Fruit fly (Drosophila melanogaster) whole organism, embryonic: ENCODE measurements around the gene Gr5a.

Source experiments
- CG10543 ChIP-seq: fragments of 200-800 bp; sonication (Bioruptor generic); optimal IDR thresholded peaks from 3 replicates; lab custom pipeline; 2017; ENCODE audit warnings: missing biosample characterization, mild to moderate bottlenecking, missing genetic modification characterization, moderate library complexity
- CG11695 ChIP-seq: fragments of 200-800 bp; sonication (Bioruptor generic); IDR thresholded peaks from 3 replicates; pipeline ENCODE4 v1.3.6; 2022; ENCODE audit warnings: missing biosample characterization, missing genetic modification characterization
- CG12391 ChIP-seq: fragments of 200-800 bp; sonication (Bioruptor generic); optimal IDR thresholded peaks from 3 replicates; lab custom pipeline; 2018; ENCODE audit warnings: missing biosample characterization, mild to moderate bottlenecking, missing genetic modification characterization, moderate library complexity
- CG14860 ChIP-seq: fragments of 200-800 bp; sonication (Bioruptor generic); IDR thresholded peaks from 3 replicates; pipeline ENCODE4 v1.3.6; 2022; ENCODE audit warnings: missing biosample characterization, missing genetic modification characterization; ENCODE audit not compliant: partially characterized antibody
- CG16779 ChIP-seq: fragments of 200-800 bp; sonication (Bioruptor generic); IDR thresholded peaks from 2 replicates; pipeline ENCODE4 v1.3.6; 2022; ENCODE audit warnings: missing biosample characterization, missing genetic modification characterization
- CG16813 ChIP-seq: fragments of 200-800 bp; sonication (Bioruptor generic); IDR thresholded peaks from 3 replicates; pipeline ENCODE4 v1.3.6; 2022; ENCODE audit warnings: missing biosample characterization, missing genetic modification characterization; ENCODE audit not compliant: partially characterized antibody
- CG17385 ChIP-seq: fragments of 200-800 bp; sonication (Bioruptor generic); optimal IDR thresholded peaks from 3 replicates; lab custom pipeline; 2018; ENCODE audit warnings: missing biosample characterization, mild to moderate bottlenecking, missing genetic modification characterization
- CG2129 ChIP-seq: fragments of 200-800 bp; sonication (Bioruptor generic); IDR thresholded peaks from 2 replicates; pipeline ENCODE4 v1.3.6; 2022; ENCODE audit warnings: missing biosample characterization, missing genetic modification characterization; ENCODE audit not compliant: partially characterized antibody
- CG2712 ChIP-seq: fragments of 200-800 bp; optimal IDR thresholded peaks from 3 replicates; lab custom pipeline; 2019; ENCODE audit warnings: missing biosample characterization, mild to moderate bottlenecking, missing genetic modification characterization, moderate library complexity
- CG31365 ChIP-seq: fragments of 200-800 bp; sonication (Bioruptor generic); optimal IDR thresholded peaks from 2 replicates; lab custom pipeline; 2018; ENCODE audit warnings: missing biosample characterization, mild to moderate bottlenecking, missing genetic modification characterization
- CG32532 ChIP-seq: fragments of 200-800 bp; sonication (Bioruptor generic); IDR thresholded peaks from 2 replicates; pipeline ENCODE4 v1.3.6; 2022; ENCODE audit warnings: missing biosample characterization, missing genetic modification characterization
- CG34376 ChIP-seq: fragments of 200-800 bp; sonication (Bioruptor generic); optimal IDR thresholded peaks from 2 replicates; lab custom pipeline; 2018; ENCODE audit warnings: missing biosample characterization, mild to moderate bottlenecking, missing genetic modification characterization
- CG4707 ChIP-seq: fragments of 200-800 bp; sonication (Bioruptor generic); optimal IDR thresholded peaks from 2 replicates; lab custom pipeline; 2018; ENCODE audit warnings: missing biosample characterization, mild to moderate bottlenecking, missing genetic modification characterization, moderate library complexity
- CG4730 ChIP-seq: fragments of 200-800 bp; sonication (Bioruptor generic); IDR thresholded peaks from 2 replicates; pipeline ENCODE4 v1.3.6; 2022; ENCODE audit warnings: missing biosample characterization, missing genetic modification characterization
- CG4820 ChIP-seq: fragments of 200-800 bp; sonication (Bioruptor generic); optimal IDR thresholded peaks from 3 replicates; lab custom pipeline; 2016; ENCODE audit warnings: missing biosample characterization, missing genetic modification characterization
- CG6272 ChIP-seq: fragments of 200-800 bp; sonication (Bioruptor generic); IDR thresholded peaks from 2 replicates; pipeline ENCODE4 v1.3.6; 2022; ENCODE audit warnings: missing biosample characterization, missing genetic modification characterization
- CG6813 ChIP-seq: fragments of 200-800 bp; sonication (Bioruptor generic); optimal IDR thresholded peaks from 2 replicates; lab custom pipeline; 2017; ENCODE audit warnings: missing biosample characterization, missing genetic modification characterization, mild to moderate bottlenecking, moderate library complexity, missing genetic modification reagents
- CG7271 ChIP-seq: fragments of 200-800 bp; sonication (Bioruptor generic); optimal IDR thresholded peaks from 2 replicates; lab custom pipeline; 2018; ENCODE audit warnings: missing biosample characterization, mild to moderate bottlenecking, missing genetic modification characterization, moderate library complexity
- CG7786 ChIP-seq: fragments of 200-800 bp; sonication (Bioruptor generic); optimal IDR thresholded peaks from 2 replicates; lab custom pipeline; 2016; ENCODE audit warnings: missing biosample characterization, missing genetic modification characterization
- CG8290 ChIP-seq, 3 experiments: fragments of 200-800 bp; sonication (Bioruptor generic); optimal IDR thresholded peaks; 2 replicates each; lab custom pipeline; 2016 to 2019; ENCODE audit warnings: missing biosample characterization in 3 of 3, missing genetic modification characterization in 3 of 3, mild to moderate bottlenecking in 2 of 3, moderate library complexity in 1 of 3
- CG8478 ChIP-seq: fragments of >200 bp; optimal IDR thresholded peaks from 2 replicates; lab custom pipeline; 2018
- CG9727 ChIP-seq: fragments of 200-800 bp; sonication (Bioruptor generic); optimal IDR thresholded peaks from 3 replicates; lab custom pipeline; 2017; ENCODE audit warnings: missing biosample characterization, mild to moderate bottlenecking, missing genetic modification characterization
- Fer3 ChIP-seq: fragments of 200-800 bp; sonication (Bioruptor generic); optimal IDR thresholded peaks from 2 replicates; lab custom pipeline; 2018; ENCODE audit warnings: missing biosample characterization, mild to moderate bottlenecking, missing genetic modification characterization, moderate library complexity
- H15 ChIP-seq: fragments of 200-800 bp; sonication (Bioruptor generic); IDR thresholded peaks from 3 replicates; pipeline ENCODE4 v1.3.6; 2022; ENCODE audit warnings: missing biosample characterization, missing genetic modification characterization
- Hmr ChIP-seq: fragments of 200-800 bp; sonication (Bioruptor generic); optimal IDR thresholded peaks from 3 replicates; lab custom pipeline; 2017; ENCODE audit warnings: mild to moderate bottlenecking, missing biosample characterization, missing genetic modification reagents, missing genetic modification characterization
- MESR4 ChIP-seq: fragments of 200-800 bp; sonication (Bioruptor generic); optimal IDR thresholded peaks from 2 replicates; lab custom pipeline; 2018; ENCODE audit warnings: missing biosample characterization, mild to moderate bottlenecking, missing genetic modification characterization, moderate library complexity
- MTF-1 ChIP-seq: fragments of 200-800 bp; sonication (Bioruptor generic); optimal IDR thresholded peaks from 2 replicates; lab custom pipeline; 2018; ENCODE audit warnings: missing biosample characterization, mild to moderate bottlenecking, missing genetic modification characterization, borderline replicate concordance
- Meics ChIP-seq: fragments of 200-800 bp; sonication (Bioruptor generic); optimal IDR thresholded peaks from 2 replicates; lab custom pipeline; 2017; ENCODE audit warnings: missing biosample characterization, mild to moderate bottlenecking, missing genetic modification characterization
- Trl ChIP-seq, 3 experiments: fragments of >200 bp in 2 of 3; fragments of 200-800 bp in 1 of 3; sonication (Bioruptor generic) in 1 of 3; optimal IDR thresholded peaks; 2 replicates in 1 of 3; 3 replicates in 2 of 3; lab custom pipeline; 2016 to 2017; ENCODE audit warnings: missing biosample characterization in 1 of 3, missing genetic modification characterization in 1 of 3
- Xrp1 ChIP-seq: fragments of 200-800 bp; sonication (Bioruptor generic); IDR thresholded peaks from 2 replicates; pipeline ENCODE4 v1.3.6; 2022; ENCODE audit warnings: missing biosample characterization, missing genetic modification characterization
- abd-A ChIP-seq: fragments of 200-800 bp; sonication (Bioruptor generic); optimal IDR thresholded peaks from 3 replicates; lab custom pipeline; 2019; ENCODE audit warnings: missing biosample characterization, mild to moderate bottlenecking, missing genetic modification characterization, moderate library complexity
- ac ChIP-seq: fragments of 200-800 bp; sonication (Bioruptor generic); optimal IDR thresholded peaks from 3 replicates; lab custom pipeline; 2017; ENCODE audit warnings: missing biosample characterization, mild to moderate bottlenecking, missing genetic modification characterization
- bbx ChIP-seq: fragments of 200-800 bp; sonication (Bioruptor generic); IDR thresholded peaks from 2 replicates; pipeline ENCODE4 v1.3.6; 2022; ENCODE audit warnings: missing biosample characterization, missing genetic modification characterization; ENCODE audit not compliant: partially characterized antibody
- cas ChIP-seq: fragments of 200-800 bp; sonication (Bioruptor generic); IDR thresholded peaks from 2 replicates; pipeline ENCODE4 v1.3.6; 2022; ENCODE audit warnings: missing biosample characterization, missing genetic modification characterization
- caup ChIP-seq: fragments of 200-800 bp; sonication (Bioruptor generic); optimal IDR thresholded peaks from 3 replicates; lab custom pipeline; 2017; ENCODE audit warnings: missing biosample characterization, mild to moderate bottlenecking, missing genetic modification characterization, moderate library complexity; ENCODE audit not compliant: severe bottlenecking
- dmrt11E ChIP-seq: fragments of 200-800 bp; sonication (Bioruptor generic); optimal IDR thresholded peaks from 3 replicates; lab custom pipeline; 2018; ENCODE audit warnings: missing biosample characterization, mild to moderate bottlenecking, missing genetic modification characterization, moderate library complexity
- fru ChIP-seq: fragments of >200 bp; optimal IDR thresholded peaks from 2 replicates; lab custom pipeline; 2017
- insv ChIP-seq, 2 experiments: fragments of 200-800 bp; sonication (Bioruptor generic); optimal IDR thresholded peaks; 3 replicates each; lab custom pipeline; 2016 to 2018; ENCODE audit warnings: missing biosample characterization in 2 of 2, missing genetic modification characterization in 2 of 2
- kni ChIP-seq: fragments of 200-800 bp; sonication (Bioruptor generic); optimal IDR thresholded peaks from 3 replicates; lab custom pipeline; 2017; ENCODE audit warnings: mild to moderate bottlenecking, missing biosample characterization, missing genetic modification reagents, missing genetic modification characterization
- nerfin-1 ChIP-seq: fragments of 200-800 bp; sonication (Bioruptor generic); optimal IDR thresholded peaks from 3 replicates; lab custom pipeline; 2019; ENCODE audit warnings: missing biosample characterization, mild to moderate bottlenecking, missing genetic modification characterization, moderate library complexity
- oc ChIP-seq: fragments of 200-800 bp; sonication (Bioruptor generic); optimal IDR thresholded peaks from 2 replicates; lab custom pipeline; 2018; ENCODE audit warnings: missing biosample characterization, mild to moderate bottlenecking, missing genetic modification characterization, moderate library complexity
- onecut ChIP-seq: fragments of 200-800 bp; sonication (Bioruptor generic); IDR thresholded peaks from 2 replicates; pipeline ENCODE4 v1.3.6; 2022; ENCODE audit warnings: missing biosample characterization, missing genetic modification characterization
- otp ChIP-seq: fragments of 200-800 bp; sonication (Bioruptor generic); IDR thresholded peaks from 3 replicates; pipeline ENCODE4, ENCODE4 v1.3.6; 2022; ENCODE audit warnings: missing biosample characterization, missing genetic modification characterization
- ranshi ChIP-seq: fragments of 200-800 bp; sonication (Bioruptor generic); IDR thresholded peaks from 2 replicates; pipeline ENCODE4 v1.3.6; 2022; ENCODE audit warnings: missing biosample characterization, missing genetic modification characterization
- sd ChIP-seq: fragments of 200-800 bp; sonication (Bioruptor generic); optimal IDR thresholded peaks from 3 replicates; lab custom pipeline; 2018; ENCODE audit warnings: missing biosample characterization, mild to moderate bottlenecking, missing genetic modification characterization, moderate library complexity
- shn ChIP-seq: fragments of 200-800 bp; sonication (Bioruptor generic); optimal IDR thresholded peaks from 3 replicates; lab custom pipeline; 2016; ENCODE audit warnings: missing biosample characterization, missing genetic modification characterization
- vvl ChIP-seq: fragments of 200-800 bp; sonication (Bioruptor generic); IDR thresholded peaks from 2 replicates; pipeline ENCODE4 v1.3.6; 2022; ENCODE audit warnings: missing biosample characterization, missing genetic modification characterization
- wek ChIP-seq: fragments of 200-800 bp; sonication (Bioruptor generic); optimal IDR thresholded peaks from 3 replicates; lab custom pipeline; 2018; ENCODE audit warnings: missing biosample characterization, mild to moderate bottlenecking, missing genetic modification characterization, moderate library complexity
- z ChIP-seq: fragments of 200-800 bp; sonication (Bioruptor generic); IDR thresholded peaks from 3 replicates; pipeline ENCODE4 v1.3.6; 2022; ENCODE audit warnings: missing biosample characterization, missing genetic modification characterization

Gene Gr5a

dm6 chrX:5662761-5663160 lies 17.7 kb upstream of the Gr5a start, which contains the start of gene OtopLc:
Gene OtopLc (minus strand): TSS chrX:5662861.
- TF ChIP-seq CG6813 (GFP tag; lab: Kevin White, UChicago) (no peak), MESR4 (GFP tag; lab: Kevin White, UChicago) (no peak), CG6272 (GFP tag; lab: Robert Waterston, UW) (no peak), sd (tag; lab: Kevin White, UChicago) (peak; percentile 6), bbx (0 out of 2 replicates have a peak, but pooled peaks have one; percentile 32), nerfin-1 (peak; percentile 75), fru (lab: Kevin White, UChicago) (no peak), CG14860 (no peak), CG2712 (no peak), CG2129 (GFP tag; lab: Robert Waterston, UW) (no peak), CG4820 (GFP tag; lab: Kevin White, UChicago) (no peak), CG7271 (no peak), Xrp1 (no peak), otp (GFP tag; lab: Robert Waterston, UW) (no peak), CG17385 (peak; percentile 43), Trl (optimal IDR thresholded peaks at IDR 0.05; lab: Kevin White, UChicago) (peak; percentile 48 to 72), Trl (GFP tag; optimal IDR thresholded peaks at IDR 0.05; lab: Kevin White, UChicago) (no peak), ac (GFP tag; lab: Kevin White, UChicago) (no peak), CG7786 (GFP tag; lab: Kevin White, UChicago) (no peak), shn (GFP tag; lab: Kevin White, UChicago) (no peak)

- TF ChIP-seq CG11695 (GFP tag; lab: Robert Waterston, UW) (no peak), CG9727 (GFP tag; lab: Kevin White, UChicago) (peak; percentile 21), sd (tag; lab: Kevin White, UChicago) (peak; percentile 56), MTF-1 (GFP tag; lab: Kevin White, UChicago) (peak; percentile 46), wek (GFP tag; lab: Kevin White, UChicago) (peak; percentile 39), caup (GFP tag; lab: Kevin White, UChicago) (peak; percentile 68), kni (GFP tag; lab: Kevin White, UChicago) (peak; percentile 13), z (no peak), insv (GFP tag; optimal IDR thresholded peaks at IDR 0.05; lab: Kevin White, UChicago) (peak in 1 of 2 experiments; percentile 15), vvl (GFP tag; lab: Robert Waterston, UW) (peak; percentile 46; the same call in 1 of the 2 replicates), fru (lab: Kevin White, UChicago) (no peak), CG4707 (GFP tag; lab: Kevin White, UChicago) (peak; percentile 10), CG16813 (GFP tag; lab: Robert Waterston, UW) (no peak), abd-A (tag; lab: Kevin White, UChicago) (peak; percentile 67), ranshi (GFP tag; lab: Robert Waterston, UW) (no peak), Fer3 (peak; percentile 10), CG34376 (GFP tag; lab: Kevin White, UChicago) (peak; percentile 87), CG10543 (GFP tag; lab: Kevin White, UChicago) (peak; percentile 67), dmrt11E (tag; lab: Kevin White, UChicago) (no peak), onecut (peak; percentile 34; the same call in 1 of the 2 replicates), cas (no peak), CG8290 (GFP tag; optimal IDR thresholded peaks at IDR 0.05; lab: Kevin White, UChicago) (no peak), CG8290 (tag; optimal IDR thresholded peaks at IDR 0.05; lab: Kevin White, UChicago) (peak in 1 of 2 experiments; percentile 53), Hmr (GFP tag; lab: Kevin White, UChicago) (peak; percentile 69), CG31365 (tag; lab: Kevin White, UChicago) (peak; percentile 50), CG12391 (tag; lab: Kevin White, UChicago) (no peak), CG16779 (0 out of 2 replicates have a peak, but pooled peaks have one; percentile 10), H15 (GFP tag; lab: Robert Waterston, UW) (no peak), CG32532 (GFP tag; lab: Robert Waterston, UW) (peak; percentile 35; the same call in 1 of the 2 replicates), oc (no peak), CG8478 (no peak), Meics (GFP tag; lab: Kevin White, UChicago) (peak; percentile 44), CG4730 (GFP tag; lab: Robert Waterston, UW) (no peak)
These were observed 16.2 kb upstream of the Gr5a start for dm6 chrX:5664222-5664621.
